Worm (Caenorhabditis elegans): ENCODE results near the gene nep-1.

Gene nep-1

ce11 chrII:11633509-11633908 is 23.5 kb downstream of the nep-1 start, which contains the start of gene din-1:
din-1 (minus strand) TSS chrII:11633609.
- TF ChIP-seq unc-62 (GFP tag; optimal IDR thresholded peaks at IDR 0.05), result no peak

- no peak for TF ChIP-seq unc-62 (GFP tag; optimal IDR thresholded peaks at IDR 0.05)
Measured at ce11 chrII:11632689-11633088, 24.3 kb downstream of the nep-1 start.

ce11 chrII:11629957-11630356 is 27.0 kb downstream of the nep-1 start:
- TF ChIP-seq unc-62 (GFP tag; optimal IDR thresholded peaks at IDR 0.05), result no peak

DNA sequence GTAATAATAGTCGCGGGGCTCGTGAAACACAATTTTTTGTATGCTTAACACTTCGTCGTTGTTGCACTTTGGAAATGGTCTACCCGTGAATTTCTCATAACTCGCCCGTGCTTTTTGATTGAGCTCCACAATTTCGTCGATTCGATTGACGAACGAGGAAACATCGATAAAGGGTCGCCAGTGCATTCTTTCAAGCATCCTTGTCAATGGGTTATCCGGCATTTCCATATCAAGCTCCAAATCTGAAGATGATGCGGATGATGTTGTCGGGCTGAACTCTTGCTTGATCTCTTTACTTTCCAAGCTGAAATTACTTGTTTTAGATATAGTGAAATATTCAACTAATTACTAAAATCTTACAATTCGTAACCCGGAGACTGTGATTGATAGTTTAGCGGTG is 29.1 kb downstream of the nep-1 start:
- no peak for TF ChIP-seq unc-62 (GFP tag; optimal IDR thresholded peaks at IDR 0.05)

DNA sequence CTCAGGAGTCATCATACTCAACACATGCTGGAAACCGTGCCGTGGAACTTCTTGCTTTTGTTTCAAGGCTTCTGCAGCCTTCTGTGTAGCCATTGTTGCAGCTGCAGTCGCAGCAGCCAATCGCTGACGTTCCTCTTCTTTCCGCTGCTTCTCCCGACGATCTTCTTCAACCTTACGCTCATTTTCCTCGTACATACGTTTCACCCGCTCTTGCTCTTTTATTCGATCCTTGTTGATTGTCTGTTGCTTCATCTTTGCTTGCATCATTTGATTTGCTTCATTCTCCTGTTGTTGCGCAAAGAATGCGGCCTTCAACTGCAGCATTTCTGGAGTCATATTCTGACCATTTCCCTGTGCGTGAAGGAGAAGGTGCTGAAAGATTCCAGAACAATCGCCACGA is 34.4 kb downstream of the nep-1 start:
- TF ChIP-seq unc-62 (GFP tag; optimal IDR thresholded peaks at IDR 0.05), result no peak

DNA sequence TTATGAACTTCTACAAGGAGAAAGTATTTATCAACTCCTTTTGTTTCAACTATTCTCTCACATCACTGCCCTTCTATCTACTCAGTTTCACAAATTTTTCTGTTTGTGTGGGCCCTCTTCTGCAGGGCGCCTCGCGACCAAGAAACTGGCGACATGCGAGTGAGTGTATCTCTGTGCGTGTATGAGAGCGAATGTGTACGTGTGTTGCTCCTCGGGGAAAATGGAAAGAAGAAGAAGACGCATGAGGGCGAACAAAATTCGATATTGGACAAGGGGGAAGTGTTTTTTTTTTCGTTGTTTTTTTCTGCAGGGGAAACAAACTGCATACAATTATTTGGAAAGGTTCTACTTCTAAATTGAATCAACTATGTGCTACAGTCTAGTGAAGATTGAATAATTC is 35.4 kb downstream of the nep-1 start:
- no peak for TF ChIP-seq unc-62 (GFP tag; optimal IDR thresholded peaks at IDR 0.05)

DNA sequence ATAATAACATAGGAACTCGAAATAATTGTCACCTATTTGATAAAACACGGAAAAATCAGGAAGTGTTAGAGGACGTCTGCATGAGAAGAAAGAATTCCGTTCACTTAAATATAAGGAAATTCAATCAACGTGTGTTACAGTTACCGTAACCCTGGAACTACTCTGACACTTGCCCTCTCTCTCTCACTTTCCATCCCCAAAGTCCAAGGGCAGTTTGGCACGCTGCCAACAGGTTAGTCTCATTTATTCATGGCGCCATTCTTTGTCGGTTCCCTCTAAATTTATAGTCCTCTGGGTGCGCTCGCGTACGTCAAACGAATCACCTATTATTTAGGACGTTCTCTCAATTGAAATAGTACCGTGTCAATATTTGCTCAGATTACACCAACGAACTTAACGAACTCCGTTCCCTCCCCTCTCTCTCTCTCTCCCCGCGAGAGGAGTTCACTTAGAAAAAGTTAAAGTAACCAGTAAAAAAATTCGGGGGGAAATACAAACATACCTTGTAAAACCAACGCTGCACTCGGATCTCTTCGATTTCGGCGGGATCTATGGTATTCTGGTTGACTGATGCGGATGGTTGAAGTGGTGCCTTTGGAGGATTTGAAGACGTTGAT is 36.2 kb downstream of the nep-1 start:
- TF ChIP-seq unc-62 (GFP tag; optimal IDR thresholded peaks at IDR 0.05), result no peak

ce11 chrII:11619895-11620439 is 37.0 kb downstream of the nep-1 start:
- peak; percentile 2 for TF ChIP-seq unc-62 (GFP tag; optimal IDR thresholded peaks at IDR 0.05)

DNA sequence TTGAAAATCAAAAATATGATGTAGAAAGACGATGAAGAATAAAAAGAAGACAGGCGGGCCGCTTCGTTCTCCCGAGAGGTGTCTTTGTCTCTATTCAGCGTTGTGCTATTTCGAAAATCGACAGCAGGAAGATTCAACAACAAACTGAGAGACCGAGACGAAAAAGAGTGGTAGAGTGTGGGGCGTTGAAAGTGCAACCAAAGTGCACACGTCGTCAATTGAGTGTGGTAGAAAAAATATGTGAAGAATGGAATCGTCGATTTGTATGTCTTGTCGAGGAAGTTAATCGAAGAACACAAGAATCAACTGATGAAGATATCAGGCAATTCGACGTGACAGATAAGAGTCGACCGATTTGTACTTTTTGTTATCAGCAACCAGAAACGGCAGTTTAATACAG is 37.8 kb downstream of the nep-1 start:
- TF ChIP-seq unc-62 (GFP tag; optimal IDR thresholded peaks at IDR 0.05), result no peak

DNA sequence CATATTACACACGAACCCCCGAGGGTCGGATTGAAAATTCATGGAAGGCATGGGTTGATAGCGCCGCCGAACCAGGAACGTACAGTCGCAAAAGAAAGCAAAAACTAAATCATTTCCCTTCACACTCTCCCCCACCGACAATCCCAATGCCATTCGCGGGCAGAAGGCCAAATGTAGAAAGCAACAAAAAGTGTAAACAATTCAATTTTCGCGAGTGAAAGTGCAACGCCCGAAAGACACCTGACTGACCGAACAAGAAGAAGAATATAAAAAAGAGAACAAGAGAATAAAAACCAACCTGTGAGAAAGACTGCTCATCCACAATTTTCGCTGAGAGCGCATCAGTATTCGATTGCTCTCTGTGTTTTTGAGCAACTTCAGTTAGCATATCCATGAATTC is 39.3 kb downstream of the nep-1 start:
- no peak for TF ChIP-seq unc-62 (GFP tag; optimal IDR thresholded peaks at IDR 0.05)

DNA sequence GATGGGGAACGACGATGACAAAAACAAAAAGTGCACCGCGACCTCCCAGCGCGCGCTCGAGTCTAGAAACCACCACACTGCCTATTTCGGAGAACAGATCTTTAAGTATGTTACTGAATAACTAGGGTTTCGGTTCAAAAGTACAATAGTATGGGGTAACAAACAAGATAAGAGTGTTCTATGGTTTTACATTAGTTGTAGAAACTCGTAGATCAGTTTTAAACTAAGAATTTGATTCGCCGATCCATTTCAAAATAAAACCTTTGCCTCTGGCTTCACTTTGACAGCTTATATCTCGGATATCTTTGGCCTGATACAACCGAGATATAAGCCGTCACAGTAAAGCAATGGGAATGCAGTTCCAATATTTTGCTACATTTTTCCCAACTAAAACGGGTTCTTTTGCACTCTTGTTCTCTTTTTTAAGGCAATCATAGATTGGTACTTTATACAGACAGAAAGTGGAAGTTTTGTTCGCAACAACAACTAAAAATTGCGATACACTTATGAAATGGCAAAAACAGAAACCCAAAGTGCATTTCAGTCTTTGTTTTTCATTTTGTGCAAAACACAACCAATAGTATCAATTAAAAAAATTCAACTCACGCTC is 40.5 kb downstream of the nep-1 start:
- no peak for TF ChIP-seq unc-62 (GFP tag; optimal IDR thresholded peaks at IDR 0.05)

ce11 chrII:11614103-11614857 is 42.7 kb downstream of the nep-1 start:
- no peak for TF ChIP-seq unc-62 (GFP tag; optimal IDR thresholded peaks at IDR 0.05)

DNA sequence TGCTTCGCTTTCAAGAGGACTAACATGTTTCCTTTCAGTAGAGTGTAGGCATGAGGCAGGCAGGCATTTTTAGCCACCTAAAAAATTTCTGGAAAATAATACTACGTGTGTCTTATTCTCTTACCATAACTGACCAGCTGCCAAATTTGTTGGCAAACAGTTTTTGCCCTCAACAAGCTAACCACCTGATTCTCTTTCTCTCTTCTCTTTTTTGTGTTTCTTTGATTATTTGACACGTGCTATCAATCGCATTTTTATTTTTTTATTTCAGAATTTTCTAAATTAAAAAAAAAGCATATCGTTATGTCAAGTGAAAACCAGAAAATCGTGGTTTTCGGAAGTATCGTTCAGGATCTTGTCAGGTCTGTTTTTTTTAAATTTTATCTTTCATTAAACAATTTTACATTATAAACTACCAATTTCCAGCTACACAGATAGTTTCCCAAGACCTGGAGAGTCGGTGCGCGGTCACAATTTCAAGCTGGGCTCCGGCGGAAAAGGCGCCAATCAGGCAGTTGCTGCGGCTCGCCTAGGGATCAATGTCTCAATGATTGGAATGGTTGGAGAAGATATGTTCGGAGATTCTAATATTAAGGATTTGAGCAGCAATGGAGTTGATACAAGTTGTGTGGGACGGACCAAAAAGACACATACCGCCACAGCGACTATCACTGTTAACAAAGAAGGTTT is 44.8 kb downstream of the nep-1 start, which contains the start of gene F07A11.5:
Gene F07A11.5, plus strand, starts transcription at position 267 of the 690 bp plus-strand sequence.
- TF ChIP-seq unc-62 (GFP tag; optimal IDR thresholded peaks at IDR 0.05), result no peak

DNA sequence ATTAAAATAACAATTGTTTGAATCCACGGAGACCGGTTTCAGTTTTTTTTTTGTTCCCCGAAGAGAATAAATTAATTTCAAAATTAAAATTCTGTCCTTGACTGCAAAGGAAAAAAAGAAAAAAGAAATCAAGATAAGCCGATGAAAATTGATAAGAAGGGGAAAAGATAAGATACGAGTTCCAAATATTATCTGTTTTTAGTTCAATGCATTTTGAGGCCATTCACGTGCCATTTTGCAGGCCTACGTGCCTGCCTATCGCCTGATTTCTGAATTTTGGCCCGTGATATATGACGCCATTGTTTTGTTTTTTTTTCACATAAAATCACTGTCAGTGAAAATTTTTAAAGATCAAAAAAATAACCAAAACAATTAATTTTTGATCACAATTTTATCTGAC is 45.5 kb downstream of the nep-1 start:
- no peak for TF ChIP-seq unc-62 (GFP tag; optimal IDR thresholded peaks at IDR 0.05)

DNA sequence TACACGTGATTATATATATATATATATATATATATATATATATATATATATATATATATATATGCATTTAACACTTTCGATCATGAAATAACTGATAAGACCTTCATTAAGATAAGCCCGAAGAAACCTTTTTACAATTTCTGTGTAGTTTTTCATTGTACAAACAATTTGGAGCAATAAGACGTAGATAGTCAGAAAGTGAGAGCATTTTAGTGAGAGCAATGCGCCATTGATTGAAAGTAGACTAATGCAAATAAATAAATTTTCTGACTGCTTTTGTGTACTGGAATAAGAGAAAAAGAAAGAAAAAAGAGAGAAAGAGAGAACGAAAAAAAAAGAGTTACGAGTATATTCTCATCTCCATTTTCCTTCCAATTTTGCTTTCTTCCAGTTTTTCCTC is 52.4 kb downstream of the nep-1 start:
- no peak for TF ChIP-seq unc-62 (GFP tag; optimal IDR thresholded peaks at IDR 0.05)
